Fruit fly (Drosophila melanogaster): ENCODE data around the gene Icmt.

Icmt gene

DNA sequence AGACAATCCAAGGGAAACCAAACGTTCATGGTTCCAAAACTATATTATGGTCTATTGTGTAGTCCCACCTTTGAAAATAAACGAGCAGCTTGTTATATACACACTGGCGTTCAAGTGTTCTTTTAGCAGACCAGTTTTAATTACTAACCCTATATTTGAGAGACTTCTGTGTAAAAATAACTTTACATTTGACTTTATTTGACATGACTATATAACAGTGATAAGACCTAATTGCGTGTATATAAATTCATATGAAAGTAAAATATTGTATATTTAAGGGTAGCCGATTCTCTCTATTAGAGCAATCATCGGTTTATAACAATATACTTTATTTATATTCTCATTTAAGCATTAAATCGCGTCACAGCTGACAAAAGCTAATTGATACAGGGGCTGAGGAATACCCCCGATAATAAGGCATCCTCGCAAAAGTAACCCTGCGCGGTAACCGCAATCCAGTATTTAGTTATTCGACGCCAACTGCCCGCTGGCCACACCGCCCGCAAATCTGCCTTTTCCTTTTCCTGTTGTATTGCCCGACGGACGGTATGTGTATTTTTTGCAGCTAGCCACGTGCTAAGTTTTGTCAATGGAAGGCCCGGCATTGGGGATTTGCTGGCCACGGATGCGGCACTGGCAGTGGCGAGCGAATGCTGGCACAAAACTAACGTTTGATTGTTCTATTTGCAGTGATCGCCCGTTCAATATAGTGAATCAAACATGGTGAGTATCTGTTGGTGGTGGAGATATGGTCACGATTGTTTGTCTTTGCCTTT lies 23.4 kb downstream of the Icmt start, which contains the start of gene RpS4 (continued):
- peak; percentile 83 for TF ChIP-seq ase (GFP tag; IDR thresholded peaks at IDR 0.05)
- peak; percentile 69 for TF ChIP-seq ap (GFP tag; IDR thresholded peaks at IDR 0.05)
- TF ChIP-seq E2f2 (GFP tag; IDR thresholded peaks at IDR 0.05), result peak; percentile 37
- peak; percentile 80 for TF ChIP-seq ranshi (GFP tag; IDR thresholded peaks at IDR 0.05)
- TF ChIP-seq ken (GFP tag; IDR thresholded peaks at IDR 0.05), result peak; percentile 88
- TF ChIP-seq sc (optimal IDR thresholded peaks at IDR 0.05), result no peak
- peak; percentile 76 for TF ChIP-seq sc (GFP tag; optimal IDR thresholded peaks at IDR 0.05)
- TF ChIP-seq Hr39 (optimal IDR thresholded peaks at IDR 0.05), result no peak
- peak; percentile 74 for TF ChIP-seq CoRest (tag; optimal IDR thresholded peaks at IDR 0.05)
- TF ChIP-seq Taf1 (GFP tag; IDR thresholded peaks at IDR 0.05), result peak; percentile 68; the same call in 1 of the 2 replicates
- TF ChIP-seq caup (GFP tag; optimal IDR thresholded peaks at IDR 0.05; ENCODE audit: severe bottlenecking), result peak; percentile 98
- peak; percentile 75 for TF ChIP-seq CG1792 (GFP tag; optimal IDR thresholded peaks at IDR 0.05)
- TF ChIP-seq CG18764 (GFP tag; optimal IDR thresholded peaks at IDR 0.05), result peak; percentile 69
- peak; percentile 92 for TF ChIP-seq pb (GFP tag; optimal IDR thresholded peaks at IDR 0.05)
- peak; percentile 40 for TF ChIP-seq crol (GFP tag; IDR thresholded peaks at IDR 0.05)
- peak; percentile 85 for TF ChIP-seq CG8359 (GFP tag; optimal IDR thresholded peaks at IDR 0.05; ENCODE audit: borderline replicate concordance)
- TF ChIP-seq Sry-δ (GFP tag; optimal IDR thresholded peaks at IDR 0.05), result peak; percentile 54
- peak; percentile 93 for TF ChIP-seq Kr (GFP tag; optimal IDR thresholded peaks at IDR 0.05)
- no peak for TF ChIP-seq h (optimal IDR thresholded peaks at IDR 0.05)
- peak; percentile 67 for TF ChIP-seq CG4730 (GFP tag; IDR thresholded peaks at IDR 0.05)
- TF ChIP-seq usp (GFP tag; optimal IDR thresholded peaks at IDR 0.05), result no peak
- TF ChIP-seq CG9609 (GFP tag; optimal IDR thresholded peaks at IDR 0.05), result peak; percentile 77
- peak; percentile 68; the same call in 1 of the 3 replicates for TF ChIP-seq so (GFP tag; IDR thresholded peaks at IDR 0.05)
- TF ChIP-seq ssp (GFP tag; IDR thresholded peaks at IDR 0.05), result peak; percentile 91
- TF ChIP-seq CG16779 (GFP tag; IDR thresholded peaks at IDR 0.05), result peak; percentile 90
- TF ChIP-seq CG9817 (tag; optimal IDR thresholded peaks at IDR 0.05), result peak; percentile 81
- peak; percentile 81 for TF ChIP-seq repo (GFP tag; optimal IDR thresholded peaks at IDR 0.05)
- peak; percentile 73 for TF ChIP-seq CG7928 (GFP tag; optimal IDR thresholded peaks at IDR 0.05)
- TF ChIP-seq CG11085 (GFP tag; IDR thresholded peaks at IDR 0.05), result peak; percentile 77
- TF ChIP-seq CG10543 (GFP tag; optimal IDR thresholded peaks at IDR 0.05), result peak; percentile 97
- no peak for TF ChIP-seq aop (GFP tag; IDR thresholded peaks at IDR 0.05)
- TF ChIP-seq jumu (GFP tag; optimal IDR thresholded peaks at IDR 0.05), result peak; percentile 57
- peak; percentile 83 for TF ChIP-seq CG7745 (tag; optimal IDR thresholded peaks at IDR 0.05)
- TF ChIP-seq ham (GFP tag; IDR thresholded peaks at IDR 0.05), result peak; percentile 54; the same call in 1 of the 2 replicates
- no peak; the same call in 1 of the 2 replicates for TF ChIP-seq klu (GFP tag; IDR thresholded peaks at IDR 0.05)
- TF ChIP-seq org-1 (GFP tag; optimal IDR thresholded peaks at IDR 0.05), result peak; percentile 90
- TF ChIP-seq Hmx (GFP tag; optimal IDR thresholded peaks at IDR 0.05), result no peak
- TF ChIP-seq Doc2 (GFP tag; IDR thresholded peaks at IDR 0.05), result no peak
- peak; percentile 78 for TF ChIP-seq dysf (GFP tag; IDR thresholded peaks at IDR 0.05)
- TF ChIP-seq Eip74EF (GFP tag; optimal IDR thresholded peaks at IDR 0.05), result peak in 1 of 2 experiments; percentile 74
- peak; percentile 28 for TF ChIP-seq tup (GFP tag; optimal IDR thresholded peaks at IDR 0.05)
- peak; percentile 39 for TF ChIP-seq az2 (GFP tag; optimal IDR thresholded peaks at IDR 0.05)
- no peak for TF ChIP-seq nerfin-2 (GFP tag; IDR thresholded peaks at IDR 0.05; ENCODE audit: partially characterized antibody)
- TF ChIP-seq pros (GFP tag; optimal IDR thresholded peaks at IDR 0.05), result peak; percentile 64
- peak; percentile 91 for TF ChIP-seq Dbx (GFP tag; IDR thresholded peaks at IDR 0.05)
- TF ChIP-seq kah (GFP tag; optimal IDR thresholded peaks at IDR 0.05), result peak; percentile 91
- TF ChIP-seq CG2875 (GFP tag; optimal IDR thresholded peaks at IDR 0.05), result peak; percentile 94
- TF ChIP-seq BtbVII (GFP tag; optimal IDR thresholded peaks at IDR 0.05), result peak; percentile 95
- peak; percentile 27 for TF ChIP-seq Dp (GFP tag; optimal IDR thresholded peaks at IDR 0.05)
- peak; percentile 73 for TF ChIP-seq Mrtf (GFP tag; IDR thresholded peaks at IDR 0.05)
- peak; percentile 97 for TF ChIP-seq CG9797 (GFP tag; optimal IDR thresholded peaks at IDR 0.05)

Data from whole organism, embryonic.